Fruit fly (Drosophila melanogaster): Measurements from ENCODE around the gene Mink.

Gene Mink

DNA sequence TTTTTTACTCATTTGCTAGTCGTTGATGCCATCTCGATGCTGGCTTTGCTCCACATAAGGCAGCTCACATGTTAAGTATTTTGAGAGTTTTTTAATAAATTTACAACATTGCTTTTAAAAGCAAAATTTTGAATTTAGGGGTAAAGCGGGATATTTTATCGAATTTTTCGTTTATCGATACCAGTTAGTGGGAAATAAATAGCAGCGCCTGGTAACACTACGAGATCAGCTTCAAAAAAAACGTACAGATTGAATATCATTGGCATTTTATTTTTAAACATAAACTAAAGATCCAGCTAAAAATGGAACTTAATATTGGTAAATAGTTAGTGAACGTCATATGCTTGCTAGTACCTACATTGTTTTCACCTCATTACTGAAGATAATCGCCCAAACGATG is at the start of gene Mink:
Gene Mink (plus strand): TSS at position 204 of the 400 bp plus-strand sequence.
- no peak for TF ChIP-seq noc (tag; optimal IDR thresholded peaks at IDR 0.05)

- TF ChIP-seq noc (tag; optimal IDR thresholded peaks at IDR 0.05) = peak; percentile 41
Measured at dm6 chr3R:24875939-24876842, 46.1 kb upstream of the Mink start, which contains the start of gene CG3744. Gene CG3744, minus strand, starts transcription at chr3R:24876654.

DNA sequence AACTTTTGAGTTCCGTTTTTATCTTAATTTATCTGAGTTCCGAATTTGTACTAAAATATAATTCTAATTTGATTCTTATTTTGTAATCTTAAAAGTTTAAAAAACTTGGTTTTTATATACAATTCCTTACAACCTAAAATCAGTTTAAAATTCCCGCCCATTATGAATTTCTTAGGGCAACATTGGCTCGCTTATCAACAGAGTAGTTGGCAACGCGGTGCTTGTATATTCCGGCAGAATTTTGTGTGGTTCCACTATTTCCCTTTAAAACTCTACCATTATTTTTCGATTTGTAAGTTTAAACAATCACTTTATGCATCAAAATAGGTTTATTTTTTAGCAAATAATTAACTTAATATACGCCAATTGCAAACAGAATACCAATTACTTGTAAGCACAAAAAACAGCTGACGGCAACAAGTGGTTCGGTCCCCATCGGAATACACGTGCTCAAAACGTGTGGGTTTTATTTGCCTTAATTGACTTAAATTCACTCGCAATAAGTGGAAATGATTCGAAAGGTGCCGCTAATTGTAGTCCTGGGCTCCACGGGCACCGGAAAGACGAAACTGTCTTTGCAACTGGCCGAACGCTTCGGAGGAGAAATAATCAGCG is 45.3 kb upstream of the Mink start, which contains the start of the genes CG11089 and CG31381:
Gene CG11089 (plus strand): TSS at position 203 of the 615 bp plus-strand sequence.
Gene CG31381 (plus strand): TSS at position 203 of the 615 bp plus-strand sequence.
- no peak for TF ChIP-seq noc (tag; optimal IDR thresholded peaks at IDR 0.05)

DNA sequence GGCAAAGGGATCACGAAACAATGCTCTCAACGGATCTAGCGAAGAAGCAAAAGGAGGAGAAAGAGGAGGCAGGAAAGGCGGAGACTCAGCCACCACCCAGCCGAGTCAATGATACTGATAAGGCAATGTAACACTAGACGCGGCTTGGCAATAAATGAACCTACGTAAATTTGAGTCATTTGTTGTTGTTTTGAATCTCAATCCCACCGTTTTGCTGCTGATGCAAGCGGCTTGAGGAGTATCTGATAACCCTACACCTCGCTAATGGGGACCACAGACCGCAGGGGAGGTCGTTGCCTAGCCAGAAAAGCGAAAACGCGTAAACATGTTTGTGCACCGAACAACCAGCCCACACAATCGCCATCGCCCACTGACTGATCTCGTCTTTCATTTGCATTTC is 43.6 kb upstream of the Mink start:
- no peak for TF ChIP-seq noc (tag; optimal IDR thresholded peaks at IDR 0.05)

dm6 chr3R:24886470-24886869 is 35.8 kb upstream of the Mink start:
- TF ChIP-seq noc (tag; optimal IDR thresholded peaks at IDR 0.05) = no peak

dm6 chr3R:24888418-24888817 is 33.9 kb upstream of the Mink start:
- TF ChIP-seq noc (tag; optimal IDR thresholded peaks at IDR 0.05) = no peak

dm6 chr3R:24889303-24889892 is 32.9 kb upstream of the Mink start:
- TF ChIP-seq noc (tag; optimal IDR thresholded peaks at IDR 0.05) = no peak

- TF ChIP-seq noc (tag; optimal IDR thresholded peaks at IDR 0.05) = no peak
Measured at dm6 chr3R:24890217-24890616, 32.1 kb upstream of the Mink start.

dm6 chr3R:24890919-24891318 is 31.4 kb upstream of the Mink start:
- peak; percentile 21 for TF ChIP-seq noc (tag; optimal IDR thresholded peaks at IDR 0.05)

- TF ChIP-seq noc (tag; optimal IDR thresholded peaks at IDR 0.05) = peak; percentile 91
Measured at dm6 chr3R:24893320-24893955, 28.8 kb upstream of the Mink start.

- TF ChIP-seq noc (tag; optimal IDR thresholded peaks at IDR 0.05) = no peak
Measured at dm6 chr3R:24894419-24895206, 27.7 kb upstream of the Mink start, which contains the start of the genes CG31121 and CG11069. Gene CG31121, minus strand, starts transcription at chr3R:24894605. Gene CG11069, plus strand, starts transcription at chr3R:24894742.

dm6 chr3R:24900816-24901215 is 21.5 kb upstream of the Mink start, which contains the start of gene CG10845:
Gene CG10845, plus strand, starts transcription at chr3R:24901116.
- TF ChIP-seq noc (tag; optimal IDR thresholded peaks at IDR 0.05) = no peak

- TF ChIP-seq noc (tag; optimal IDR thresholded peaks at IDR 0.05) = no peak
Measured at dm6 chr3R:24905959-24906634, 16.2 kb upstream of the Mink start, which contains the start of gene CG13643. Gene CG13643, minus strand, starts transcription at chr3R:24906004.

- no peak for TF ChIP-seq noc (tag; optimal IDR thresholded peaks at IDR 0.05)
Measured at dm6 chr3R:24906648-24907047, 15.6 kb upstream of the Mink start.
